Worm (Caenorhabditis elegans) whole organism, early embryonic: Measurements from ENCODE around the gene F54H12.5.

Source experiments
- B0310.2 ChIP-seq: sonication (generic microtip); optimal IDR thresholded peaks from 2 replicates; lab custom pipeline; 2016; ENCODE audit warnings: mild to moderate bottlenecking, missing genetic modification characterization, missing compliant biosample characterization
- F13C5.2 ChIP-seq: sonication (generic microtip); optimal IDR thresholded peaks from 2 replicates; lab custom pipeline; 2017; ENCODE audit warnings: mild to moderate bottlenecking, missing genetic modification characterization, inconsistent platforms, missing compliant biosample characterization
- aly-1 ChIP-seq: sonication (generic microtip); optimal IDR thresholded peaks from 2 replicates; lab custom pipeline; 2016; ENCODE audit warnings: missing genetic modification characterization, missing compliant biosample characterization
- ama-1 ChIP-seq: fragments of 150-350 bp; optimal IDR thresholded peaks from 2 replicates; lab custom pipeline; 2014
- ceh-13 ChIP-seq: fragments of 200-800 bp; sonication (Bioruptor generic); optimal IDR thresholded peaks from 2 replicates; lab custom pipeline; 2018; ENCODE audit warnings: mild to moderate bottlenecking, missing genetic modification characterization, missing compliant biosample characterization
- ceh-36 ChIP-seq: sonication (generic microtip); optimal IDR thresholded peaks from 2 replicates; lab custom pipeline; 2016; ENCODE audit warnings: missing genetic modification characterization, inconsistent platforms, missing compliant biosample characterization
- ets-7 ChIP-seq: sonication (generic microtip); optimal IDR thresholded peaks from 2 replicates; lab custom pipeline; 2016; ENCODE audit warnings: missing genotype, missing genetic modification characterization, missing compliant biosample characterization
- flt-1 ChIP-seq: fragments of 200-800 bp; sonication (Bioruptor generic); IDR thresholded peaks from 2 replicates; pipeline ENCODE4 v1.3.6; 2022; ENCODE audit warnings: missing genetic modification characterization, missing compliant biosample characterization
- hmbx-1 ChIP-seq: sonication (generic microtip); optimal IDR thresholded peaks from 2 replicates; lab custom pipeline; 2016; ENCODE audit warnings: mild to moderate bottlenecking, missing genetic modification characterization, missing compliant biosample characterization
- hmg-4 ChIP-seq: fragments of 200-800 bp; sonication (Bioruptor generic); optimal IDR thresholded peaks from 2 replicates; lab custom pipeline; 2018; ENCODE audit warnings: mild to moderate bottlenecking, missing genetic modification characterization, missing compliant biosample characterization
- hnd-1 ChIP-seq: sonication (generic microtip); optimal IDR thresholded peaks from 2 replicates; lab custom pipeline; 2016; ENCODE audit warnings: missing genetic modification characterization, missing compliant biosample characterization
- pes-1 ChIP-seq: fragments of 200-800 bp; sonication (Bioruptor generic); IDR thresholded peaks from 2 replicates; pipeline ENCODE4 v1.3.6; 2022; ENCODE audit warnings: missing genetic modification reagents, missing genetic modification characterization, missing compliant biosample characterization
- scrt-1 ChIP-seq: fragments of 200-800 bp; sonication (Bioruptor generic); IDR thresholded peaks from 2 replicates; pipeline ENCODE4 v1.3.6; 2022; ENCODE audit warnings: missing genetic modification characterization, missing compliant biosample characterization
- sea-1 ChIP-seq: fragments of 200-800 bp; sonication (Bioruptor generic); conservative IDR thresholded peaks from 2 replicates; pipeline ENCODE4 v1.3.6; 2022; ENCODE audit warnings: missing genetic modification characterization, missing compliant biosample characterization
- tbx-11 ChIP-seq: fragments of 200-800 bp; sonication (Bioruptor generic); IDR thresholded peaks from 2 replicates; pipeline ENCODE4 v1.3.6; 2022; ENCODE audit warnings: missing genetic modification characterization, missing compliant biosample characterization
- tbx-37 ChIP-seq: fragments of 200-800 bp; sonication (Bioruptor generic); conservative IDR thresholded peaks from 2 replicates; pipeline ENCODE4 v1.3.6; 2022; ENCODE audit warnings: missing genetic modification reagents, missing genetic modification characterization, missing compliant biosample characterization
- tra-4 ChIP-seq: sonication (generic microtip); optimal IDR thresholded peaks from 2 replicates; lab custom pipeline; 2017; ENCODE audit warnings: missing genetic modification characterization, missing compliant biosample characterization

The F54H12.5 gene

ce11 chrIII:7972061-7972460, at the start of gene F54H12.5:
TSS of gene F54H12.5 (minus strand) at chrIII:7972161.
- no peak for TF ChIP-seq tbx-37 (GFP tag; lab: Robert Waterston, UW)
- TF ChIP-seq flt-1 = no peak
- no peak for TF ChIP-seq hmg-4 (GFP tag; lab: Kevin White, UChicago)
- no peak for TF ChIP-seq hmbx-1 (tag; lab: Kevin White, UChicago)
- TF ChIP-seq aly-1 (tag; lab: Kevin White, UChicago) = no peak
- no peak for TF ChIP-seq ceh-13 (GFP tag; lab: Kevin White, UChicago)
- TF ChIP-seq hnd-1 (tag; lab: Kevin White, UChicago) = no peak
- TF ChIP-seq F13C5.2 (tag; lab: Kevin White, UChicago) = no peak
- no peak for TF ChIP-seq ama-1 (lab: Kevin White, UChicago)
- TF ChIP-seq scrt-1 (GFP tag; lab: Robert Waterston, UW) = no peak
- TF ChIP-seq tbx-11 (GFP tag; lab: Robert Waterston, UW) = no peak

DNA sequence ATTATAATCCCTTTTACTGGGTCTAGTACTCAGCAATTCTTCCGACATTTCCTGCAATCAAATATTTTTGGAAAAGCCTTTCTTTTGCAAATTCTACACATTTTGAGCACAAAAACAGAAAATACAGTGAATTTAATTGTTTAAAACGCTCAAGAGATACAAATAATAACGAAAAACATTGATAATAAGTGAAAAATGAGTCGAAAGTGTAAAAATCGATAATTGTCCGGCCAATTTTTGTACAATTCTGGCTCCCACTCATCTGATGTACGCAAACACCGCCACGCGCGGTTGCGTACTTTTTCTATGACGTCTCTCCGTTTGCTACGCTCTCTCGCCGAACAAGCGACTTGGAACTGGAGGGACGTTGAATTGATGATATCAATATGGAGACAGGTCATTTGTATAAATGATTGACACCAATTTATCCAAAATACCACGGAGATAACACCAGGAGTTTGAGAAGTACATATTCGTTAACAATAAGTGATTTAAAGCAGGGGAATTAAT, 48.9 kb upstream of the F54H12.5 start, which contains the start of gene lin-36:
Gene lin-36, minus strand, starts transcription at position 51 of the 510 bp plus-strand sequence.
- TF ChIP-seq ama-1 (lab: Kevin White, UChicago) (no peak), pes-1 (GFP tag; lab: Robert Waterston, UW) (peak; percentile 57; the same call in 1 of the 2 replicates), flt-1 (no peak), hmg-4 (GFP tag; lab: Kevin White, UChicago) (peak; percentile 26), F13C5.2 (tag; lab: Kevin White, UChicago) (peak; percentile 78), B0310.2 (tag; lab: Kevin White, UChicago) (no peak), sea-1 (GFP tag; lab: Robert Waterston, UW) (0 out of 2 replicates have a peak, but pooled peaks have one; percentile 11), ceh-13 (GFP tag; lab: Kevin White, UChicago) (no peak), tbx-37 (GFP tag; lab: Robert Waterston, UW) (no peak), ceh-36 (tag; lab: Kevin White, UChicago) (no peak), scrt-1 (GFP tag; lab: Robert Waterston, UW) (no peak), tra-4 (no peak), ets-7 (no peak), hmbx-1 (tag; lab: Kevin White, UChicago) (no peak), tbx-11 (GFP tag; lab: Robert Waterston, UW) (no peak), hnd-1 (tag; lab: Kevin White, UChicago) (no peak), aly-1 (tag; lab: Kevin White, UChicago) (no peak)

ce11 chrIII:8017053-8017452, 45.1 kb upstream of the F54H12.5 start:
- no peak for TF ChIP-seq ceh-36 (tag; lab: Kevin White, UChicago)
- TF ChIP-seq ceh-13 (GFP tag; lab: Kevin White, UChicago) = no peak
- no peak for TF ChIP-seq F13C5.2 (tag; lab: Kevin White, UChicago)
- TF ChIP-seq sea-1 (GFP tag; lab: Robert Waterston, UW) = no peak
- TF ChIP-seq B0310.2 (tag; lab: Kevin White, UChicago) = no peak
- no peak for TF ChIP-seq ets-7

DNA sequence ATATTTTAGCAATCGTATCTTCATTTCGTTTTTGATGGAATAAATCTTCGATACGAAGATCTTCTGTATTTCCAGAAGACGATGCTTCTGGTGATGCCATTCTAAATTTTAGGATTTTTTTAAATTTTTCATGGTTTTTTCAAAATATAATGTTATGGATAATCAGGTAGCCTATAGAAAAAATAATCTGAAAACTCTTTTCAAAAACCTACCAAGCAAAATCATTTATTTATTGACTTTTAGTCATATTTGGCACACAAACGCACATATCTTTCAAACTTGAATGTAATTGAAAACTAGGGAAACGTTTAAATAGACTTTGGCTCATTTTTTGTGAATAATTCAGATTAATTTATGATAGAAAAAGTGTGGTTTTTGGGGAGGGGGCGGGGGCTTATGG, 44.5 kb upstream of the F54H12.5 start, which contains the start of gene F44B9.5:
Gene F44B9.5, minus strand, starts transcription at position 101 of the 400 bp plus-strand sequence.
- TF ChIP-seq tbx-37 (GFP tag; lab: Robert Waterston, UW) = no peak
- no peak for TF ChIP-seq sea-1 (GFP tag; lab: Robert Waterston, UW)
- no peak for TF ChIP-seq ama-1 (lab: Kevin White, UChicago)
- TF ChIP-seq pes-1 (GFP tag; lab: Robert Waterston, UW) = no peak
- no peak for TF ChIP-seq scrt-1 (GFP tag; lab: Robert Waterston, UW)
- TF ChIP-seq aly-1 (tag; lab: Kevin White, UChicago) = no peak
- no peak for TF ChIP-seq B0310.2 (tag; lab: Kevin White, UChicago)
- no peak for TF ChIP-seq ceh-36 (tag; lab: Kevin White, UChicago)
- no peak for TF ChIP-seq hmg-4 (GFP tag; lab: Kevin White, UChicago)
- TF ChIP-seq tbx-11 (GFP tag; lab: Robert Waterston, UW) = no peak
- TF ChIP-seq flt-1 = no peak
- no peak for TF ChIP-seq hnd-1 (tag; lab: Kevin White, UChicago)
- no peak for TF ChIP-seq tra-4
- no peak for TF ChIP-seq ceh-13 (GFP tag; lab: Kevin White, UChicago)

DNA sequence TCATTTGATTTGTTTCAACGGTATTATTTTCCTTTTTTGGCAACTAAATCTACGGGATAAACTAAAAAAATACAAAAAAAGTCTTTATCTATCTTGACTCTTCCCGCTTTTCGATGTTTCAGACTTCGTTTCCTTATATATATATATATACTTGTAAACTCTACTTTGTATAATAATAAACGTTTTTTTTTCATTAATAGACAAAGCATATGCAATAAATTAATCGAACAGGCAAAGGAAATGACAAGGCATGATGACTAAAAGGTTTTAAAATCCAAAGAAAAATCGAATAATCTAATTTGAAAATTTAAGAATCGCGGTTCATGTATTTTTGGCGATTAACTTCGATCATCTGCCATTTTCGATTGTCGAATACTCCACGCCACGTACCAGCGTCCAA, 41.6 kb upstream of the F54H12.5 start:
- no peak for TF ChIP-seq tbx-37 (GFP tag; lab: Robert Waterston, UW)
- no peak for TF ChIP-seq pes-1 (GFP tag; lab: Robert Waterston, UW)
- TF ChIP-seq F13C5.2 (tag; lab: Kevin White, UChicago) = no peak
- no peak for TF ChIP-seq hmg-4 (GFP tag; lab: Kevin White, UChicago)
- TF ChIP-seq sea-1 (GFP tag; lab: Robert Waterston, UW) = no peak
- TF ChIP-seq flt-1 = no peak
- no peak for TF ChIP-seq ceh-13 (GFP tag; lab: Kevin White, UChicago)
- no peak for TF ChIP-seq ceh-36 (tag; lab: Kevin White, UChicago)
- TF ChIP-seq tra-4 = no peak

DNA sequence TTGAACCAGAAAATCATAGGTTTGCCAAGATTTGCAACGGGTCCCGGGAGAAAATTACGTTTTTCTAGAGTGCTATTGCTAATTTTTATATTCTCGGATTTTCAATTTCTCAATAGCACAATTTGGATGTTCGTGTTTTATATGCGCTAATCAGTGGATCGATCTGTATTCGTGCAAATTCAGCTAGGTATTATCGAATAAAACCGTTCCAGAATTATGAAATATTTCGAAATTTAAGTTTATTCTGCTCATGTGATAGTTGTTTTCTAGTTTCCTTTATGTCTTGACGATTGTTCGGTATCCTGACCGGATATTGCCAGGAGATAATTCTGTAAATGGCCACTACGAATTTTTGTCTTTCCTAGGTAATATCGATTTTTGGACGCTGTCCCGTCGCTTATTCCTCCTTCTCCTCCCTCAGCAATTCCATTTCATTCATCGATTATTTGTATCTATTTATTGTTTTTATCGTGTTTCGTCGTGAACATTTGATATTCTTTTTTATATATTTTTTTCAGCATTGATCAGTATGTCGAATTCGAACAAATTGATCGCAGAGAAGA, 38.4 kb upstream of the F54H12.5 start, which contains the start of gene cit-1.2:
Gene cit-1.2, plus strand, starts transcription at position 513 of the 563 bp plus-strand sequence.
- TF ChIP-seq hmbx-1 (tag; lab: Kevin White, UChicago) (no peak), aly-1 (tag; lab: Kevin White, UChicago) (no peak), tra-4 (no peak), hmg-4 (GFP tag; lab: Kevin White, UChicago) (no peak), tbx-11 (GFP tag; lab: Robert Waterston, UW) (no peak), B0310.2 (tag; lab: Kevin White, UChicago) (no peak), ceh-36 (tag; lab: Kevin White, UChicago) (no peak), flt-1 (no peak), hnd-1 (tag; lab: Kevin White, UChicago) (no peak), ets-7 (no peak)

- TF ChIP-seq B0310.2 (tag; lab: Kevin White, UChicago) (no peak), sea-1 (GFP tag; lab: Robert Waterston, UW) (no peak), hmg-4 (GFP tag; lab: Kevin White, UChicago) (no peak), tbx-37 (GFP tag; lab: Robert Waterston, UW) (no peak), flt-1 (no peak), F13C5.2 (tag; lab: Kevin White, UChicago) (no peak), hnd-1 (tag; lab: Kevin White, UChicago) (no peak), tra-4 (no peak)
Observed at ce11 chrIII:8009769-8010168, 37.8 kb upstream of the F54H12.5 start, which contains the start of gene cit-1.1. TSS of gene cit-1.1 (minus strand) at chrIII:8009821.
